Worm (Caenorhabditis elegans): ENCODE results near the gene T10B5.3.

The T10B5.3 gene

DNA sequence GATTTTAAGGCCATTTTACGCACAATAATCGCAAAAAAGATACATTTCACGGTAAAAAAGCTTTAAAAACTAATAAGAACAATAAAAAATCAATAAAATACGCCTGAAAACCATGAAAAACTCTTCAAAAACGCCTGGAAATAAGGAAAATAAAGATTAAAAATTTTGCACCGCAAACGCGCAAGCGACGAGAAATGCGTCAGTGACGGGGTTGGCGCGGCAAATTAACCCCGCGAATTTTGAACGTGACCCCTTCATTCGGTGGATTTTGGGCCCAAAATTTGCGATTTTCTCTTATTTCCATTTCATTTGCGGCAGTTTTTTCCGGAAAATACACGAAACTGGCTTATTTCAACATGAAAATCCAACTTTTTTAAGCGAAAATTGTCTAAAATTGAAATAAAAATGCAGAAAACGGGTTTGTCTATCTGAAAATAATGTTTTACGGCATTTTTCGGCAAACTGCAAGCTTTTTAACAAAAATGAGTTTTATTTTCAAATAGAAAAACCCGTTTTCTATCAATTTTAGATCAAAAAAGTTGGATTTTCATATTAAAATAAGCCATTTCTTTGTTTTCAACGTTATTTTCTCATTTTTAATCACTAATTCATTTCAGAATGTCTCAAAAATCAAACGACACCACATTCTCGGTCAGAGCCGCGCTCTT lies 852 bp downstream of the T10B5.3 start, which contains the start of gene knl-3 (continued):
- TF ChIP-seq gmeb-2 (tag; optimal IDR thresholded peaks at IDR 0.05) (peak; percentile 62), tbx-2 (tag; optimal IDR thresholded peaks at IDR 0.05) (peak; percentile 54), unc-86 (tag; optimal IDR thresholded peaks at IDR 0.05) (peak; percentile 67), ref-2 (tag; optimal IDR thresholded peaks at IDR 0.05) (peak; percentile 61), ztf-16 (tag; optimal IDR thresholded peaks at IDR 0.05) (peak; percentile 36), ceh-30 (tag; optimal IDR thresholded peaks at IDR 0.05) (peak; percentile 67), ttx-3 (tag; optimal IDR thresholded peaks at IDR 0.05) (peak; percentile 31), odd-2 (tag; optimal IDR thresholded peaks at IDR 0.05) (no peak), T23F11.4 (GFP tag; optimal IDR thresholded peaks at IDR 0.05) (peak; percentile 27), dve-1 (tag; optimal IDR thresholded peaks at IDR 0.05) (peak; percentile 66), rnt-1 (tag; optimal IDR thresholded peaks at IDR 0.05) (peak; percentile 53), pag-3 (tag; optimal IDR thresholded peaks at IDR 0.05; ENCODE audit: borderline replicate concordance) (no peak), ceh-6 (GFP tag; optimal IDR thresholded peaks at IDR 0.05) (no peak), ceh-18 (tag; optimal IDR thresholded peaks at IDR 0.05) (peak; percentile 49), fkh-10 (GFP tag; optimal IDR thresholded peaks at IDR 0.05) (peak; percentile 49), nhr-11 (tag; optimal IDR thresholded peaks at IDR 0.05) (no peak), ets-4 (tag; optimal IDR thresholded peaks at IDR 0.05) (peak; percentile 7), unc-42 (tag; optimal IDR thresholded peaks at IDR 0.05) (peak; percentile 80), elt-2 (tag; optimal IDR thresholded peaks at IDR 0.05) (peak; percentile 77), pax-1 (tag; optimal IDR thresholded peaks at IDR 0.05) (peak; percentile 59), ceh-45 (GFP tag; IDR thresholded peaks at IDR 0.05) (peak; percentile 56; the same call in 1 of the 2 replicates), unc-55 (GFP tag; optimal IDR thresholded peaks at IDR 0.05) (peak; percentile 26), ceh-48 (tag; optimal IDR thresholded peaks at IDR 0.05) (peak; percentile 68), sox-4 (tag; optimal IDR thresholded peaks at IDR 0.05) (peak; percentile 64), ceh-14 (tag; optimal IDR thresholded peaks at IDR 0.05) (peak; percentile 66), pros-1 (tag; optimal IDR thresholded peaks at IDR 0.05) (no peak), fkh-6 (tag; optimal IDR thresholded peaks at IDR 0.05) (peak; percentile 12), pat-9 (tag; optimal IDR thresholded peaks at IDR 0.05) (peak; percentile 37), madf-2 (tag; optimal IDR thresholded peaks at IDR 0.05) (peak; percentile 53), Y22D7AL.16 (tag; optimal IDR thresholded peaks at IDR 0.05) (peak; percentile 62), ceh-34 (tag; optimal IDR thresholded peaks at IDR 0.05) (peak; percentile 68), F13H6.1 (tag; optimal IDR thresholded peaks at IDR 0.05) (no peak), hlh-8 (tag; optimal IDR thresholded peaks at IDR 0.05) (no peak), hlh-6 (tag; optimal IDR thresholded peaks at IDR 0.05) (no peak), hlh-13 (GFP tag; optimal IDR thresholded peaks at IDR 0.05) (peak; percentile 51), ama-1 (optimal IDR thresholded peaks at IDR 0.05) (no peak), unc-3 (GFP tag; conservative IDR thresholded peaks at IDR 0.05) (0 out of 2 replicates have a peak, but pooled peaks have one; percentile 31), unc-3 (tag; optimal IDR thresholded peaks at IDR 0.05) (peak; percentile 67), ceh-19 (GFP tag; optimal IDR thresholded peaks at IDR 0.05) (peak; percentile 63), che-1 (tag; optimal IDR thresholded peaks at IDR 0.05) (peak; percentile 38), npax-4 (tag; optimal IDR thresholded peaks at IDR 0.05) (no peak)

DNA sequence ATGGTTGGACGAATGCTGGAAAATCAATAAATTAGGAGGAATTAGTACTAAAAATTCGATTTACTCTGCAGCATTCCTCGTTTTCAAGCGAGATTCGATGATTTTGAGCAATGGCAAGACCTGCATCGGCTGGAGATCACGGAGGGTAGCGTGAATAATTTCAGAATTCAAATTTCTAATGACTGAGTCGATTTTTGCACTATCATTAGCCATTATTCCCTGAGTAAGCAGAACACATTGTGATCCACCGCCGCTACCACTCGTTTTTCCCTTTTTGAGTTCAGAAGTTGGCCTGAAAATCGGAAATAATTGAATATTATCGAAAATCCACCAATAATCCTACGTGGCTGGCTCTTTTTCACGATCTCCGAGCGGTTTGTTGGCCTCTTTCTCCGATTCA lies 1.6 kb downstream of the T10B5.3 start:
- TF ChIP-seq elt-4 (tag; optimal IDR thresholded peaks at IDR 0.05) (no peak), F13H6.1 (tag; optimal IDR thresholded peaks at IDR 0.05) (no peak), ceh-22 (tag; optimal IDR thresholded peaks at IDR 0.05) (no peak), ceh-45 (GFP tag; IDR thresholded peaks at IDR 0.05) (no peak), K09A11.1 (tag; optimal IDR thresholded peaks at IDR 0.05; ENCODE audit: insufficient read depth) (no peak), zip-5 (tag; optimal IDR thresholded peaks at IDR 0.05) (no peak), sdc-2 (tag; optimal IDR thresholded peaks at IDR 0.05) (no peak), sox-2 (GFP tag; IDR thresholded peaks at IDR 0.05) (no peak), pha-2 (tag; optimal IDR thresholded peaks at IDR 0.05) (no peak), mec-3 (tag; optimal IDR thresholded peaks at IDR 0.05; ENCODE audit: borderline replicate concordance) (no peak), C08G9.2 (tag; optimal IDR thresholded peaks at IDR 0.05) (no peak), unc-3 (GFP tag; conservative IDR thresholded peaks at IDR 0.05) (no peak), unc-3 (tag; optimal IDR thresholded peaks at IDR 0.05) (no peak), unc-86 (tag; optimal IDR thresholded peaks at IDR 0.05) (no peak), ceh-31 (tag; optimal IDR thresholded peaks at IDR 0.05) (no peak), ceh-19 (GFP tag; optimal IDR thresholded peaks at IDR 0.05) (no peak), lim-6 (tag; optimal IDR thresholded peaks at IDR 0.05) (no peak), nhr-232 (tag; optimal IDR thresholded peaks at IDR 0.05) (no peak), ahr-1 (tag; optimal IDR thresholded peaks at IDR 0.05) (no peak)

Measured in whole organism, late embryonic.